Fruit fly (Drosophila melanogaster) whole organism, wandering third instar larva: ENCODE data around the gene dnk.

Source experiments
- CG9705 ChIP-seq: fragments of 200-800 bp; sonication (Bioruptor generic); optimal IDR thresholded peaks from 2 replicates; lab custom pipeline; 2018; ENCODE audit warnings: missing biosample characterization, mild to moderate bottlenecking, missing genetic modification characterization
- CrebA ChIP-seq: fragments of 200-800 bp; sonication (Bioruptor generic); optimal IDR thresholded peaks from 2 replicates; lab custom pipeline; 2016; ENCODE audit warnings: missing biosample characterization, mild to moderate bottlenecking, missing genetic modification characterization, borderline replicate concordance
- GATAd ChIP-seq: sonication (Bioruptor generic); optimal IDR thresholded peaks from 2 replicates; lab custom pipeline; 2016; ENCODE audit warnings: missing biosample characterization, missing genetic modification characterization
- br ChIP-seq: fragments of 200-800 bp; sonication (Bioruptor generic); optimal IDR thresholded peaks from 2 replicates; lab custom pipeline; 2016; ENCODE audit warnings: missing biosample characterization, missing genetic modification characterization
- brk ChIP-seq: fragments of 200-800 bp; sonication (Bioruptor generic); optimal IDR thresholded peaks from 2 replicates; lab custom pipeline; 2016; ENCODE audit warnings: missing biosample characterization, mild to moderate bottlenecking, missing genetic modification characterization
- ey ChIP-seq: fragments of 200-800 bp; sonication (Bioruptor generic); optimal IDR thresholded peaks from 2 replicates; lab custom pipeline; 2016; ENCODE audit warnings: missing biosample characterization, missing genetic modification characterization
- jim ChIP-seq: fragments of 175-275, 200-325 bp; sonication (Bioruptor generic); optimal IDR thresholded peaks from 2 replicates; lab custom pipeline; 2016; ENCODE audit warnings: missing biosample characterization, mild to moderate bottlenecking, missing genetic modification characterization
- pan ChIP-seq: fragments of >200 bp; optimal IDR thresholded peaks from 2 replicates; lab custom pipeline; 2017
- usp ChIP-seq: fragments of >200 bp; optimal IDR thresholded peaks from 2 replicates; lab custom pipeline; 2017; ENCODE audit warnings: missing biosample characterization, missing genetic modification characterization

dm6 chr3R:18988957-18989818, 8.4 kb downstream of the dnk start:
- no peak for TF ChIP-seq usp (GFP tag; lab: Kevin White, UChicago)
- no peak for TF ChIP-seq ey (GFP tag; lab: Kevin White, UChicago)
- no peak for TF ChIP-seq pan (lab: Kevin White, UChicago)
- TF ChIP-seq brk: no peak
- TF ChIP-seq CrebA (GFP tag; lab: Kevin White, UChicago): no peak
- no peak for TF ChIP-seq CG9705 (GFP tag; lab: Kevin White, UChicago)
- TF ChIP-seq jim (GFP tag; lab: Kevin White, UChicago): no peak
- TF ChIP-seq br (GFP tag; lab: Kevin White, UChicago): no peak
- TF ChIP-seq GATAd (GFP tag; lab: Kevin White, UChicago): no peak
